Fruit fly (Drosophila melanogaster) whole organism, prepupa: Measurements from ENCODE around the gene CG7920.
A peak's percentile ranks its signal among the peaks of the same experiment; 100 is the strongest.

Experiments
- Blimp-1 ChIP-seq: fragments of 200-800 bp; sonication (Bioruptor generic); optimal IDR thresholded peaks from 3 replicates; lab custom pipeline; 2017; ENCODE audit warnings: missing biosample characterization, missing genetic modification characterization, mild to moderate bottlenecking, moderate library complexity, missing genetic modification reagents
- CG10631 ChIP-seq: fragments of 200-800 bp; sonication (Bioruptor generic); optimal IDR thresholded peaks from 2 replicates; lab custom pipeline; 2016; ENCODE audit warnings: missing biosample characterization, missing genetic modification characterization
- CG11294 ChIP-seq: fragments of 200-800 bp; sonication (Bioruptor generic); IDR thresholded peaks from 2 replicates; pipeline ENCODE4 v1.3.6; 2022; ENCODE audit warnings: missing biosample characterization, missing genetic modification characterization
- CG11762 ChIP-seq: fragments of 200-800 bp; sonication (Bioruptor generic); optimal IDR thresholded peaks from 3 replicates; lab custom pipeline; 2016; ENCODE audit warnings: missing biosample characterization, missing genetic modification characterization; ENCODE audit not compliant: insufficient read depth
- CG15336 ChIP-seq: fragments of 200-800 bp; sonication (Bioruptor generic); IDR thresholded peaks from 2 replicates; pipeline ENCODE4 v1.3.6; 2022; ENCODE audit warnings: missing biosample characterization, missing genetic modification characterization
- CG1621 ChIP-seq: fragments of 200-800 bp; sonication (Bioruptor generic); optimal IDR thresholded peaks from 3 replicates; lab custom pipeline; 2018; ENCODE audit warnings: missing biosample characterization, mild to moderate bottlenecking, missing genetic modification characterization
- CG16779 ChIP-seq: fragments of 200-800 bp; sonication (Bioruptor generic); optimal IDR thresholded peaks from 3 replicates; lab custom pipeline; 2017; ENCODE audit warnings: missing biosample characterization, mild to moderate bottlenecking, missing genetic modification characterization
- CG3032 ChIP-seq: fragments of 200-800 bp; optimal IDR thresholded peaks from 2 replicates; lab custom pipeline; 2019; ENCODE audit warnings: missing biosample characterization, mild to moderate bottlenecking, missing genetic modification characterization, moderate library complexity
- CG31627 ChIP-seq: fragments of 200-800 bp; sonication (Bioruptor generic); optimal IDR thresholded peaks from 3 replicates; lab custom pipeline; 2016; ENCODE audit warnings: missing biosample characterization, missing genetic modification characterization
- CG32006 ChIP-seq: fragments of 200-800 bp; sonication (Bioruptor generic); optimal IDR thresholded peaks from 3 replicates; lab custom pipeline; 2017; ENCODE audit warnings: missing biosample characterization, mild to moderate bottlenecking, missing genetic modification characterization
- CG34406 ChIP-seq: fragments of 200-800 bp; sonication (Bioruptor generic); optimal IDR thresholded peaks from 3 replicates; lab custom pipeline; 2016; ENCODE audit warnings: missing biosample characterization, missing genetic modification characterization
- CG3919 ChIP-seq: fragments of 200-800 bp; sonication (Bioruptor generic); optimal IDR thresholded peaks from 3 replicates; lab custom pipeline; 2016; ENCODE audit warnings: missing biosample characterization, missing genetic modification characterization
- CG6163 ChIP-seq: fragments of 200-800 bp; sonication (Bioruptor generic); IDR thresholded peaks from 3 replicates; pipeline ENCODE4 v1.3.6; 2022; ENCODE audit warnings: missing biosample characterization, missing genetic modification characterization
- CG6276 ChIP-seq: fragments of 200-800 bp; sonication (Bioruptor generic); optimal IDR thresholded peaks from 2 replicates; lab custom pipeline; 2017; ENCODE audit warnings: missing biosample characterization, mild to moderate bottlenecking, missing genetic modification characterization
- CG6792 ChIP-seq: fragments of 200-800 bp; sonication (Bioruptor generic); optimal IDR thresholded peaks from 3 replicates; lab custom pipeline; 2016; ENCODE audit warnings: missing biosample characterization, missing genetic modification characterization
- CG6808 ChIP-seq: fragments of 200-800 bp; sonication (Bioruptor generic); optimal IDR thresholded peaks from 3 replicates; lab custom pipeline; 2017; ENCODE audit warnings: missing biosample characterization, missing genetic modification characterization, mild to moderate bottlenecking, moderate library complexity, missing genetic modification reagents
- CG6854 ChIP-seq: fragments of 200-800 bp; sonication (Bioruptor generic); optimal IDR thresholded peaks from 2 replicates; lab custom pipeline; 2017; ENCODE audit warnings: missing biosample characterization, mild to moderate bottlenecking, missing genetic modification characterization
- CG7368 ChIP-seq: fragments of 200-800 bp; sonication (Bioruptor generic); optimal IDR thresholded peaks from 3 replicates; lab custom pipeline; 2016; ENCODE audit warnings: missing biosample characterization, missing genetic modification characterization
- CG8119 ChIP-seq: fragments of 200-800 bp; sonication (Bioruptor generic); IDR thresholded peaks from 3 replicates; pipeline ENCODE4 v1.3.6; 2022; ENCODE audit warnings: missing biosample characterization, missing genetic modification characterization
- CG8319 ChIP-seq: fragments of 200-800 bp; sonication (Bioruptor generic); optimal IDR thresholded peaks from 3 replicates; lab custom pipeline; 2016; ENCODE audit warnings: missing biosample characterization, missing genetic modification characterization
- CG8632 ChIP-seq: fragments of 200-800 bp; sonication (Bioruptor generic); optimal IDR thresholded peaks from 3 replicates; lab custom pipeline; 2016; ENCODE audit warnings: missing biosample characterization, missing genetic modification characterization
- Eip75B ChIP-seq: fragments of 200-800 bp; sonication (Bioruptor generic); optimal IDR thresholded peaks from 3 replicates; lab custom pipeline; 2016; ENCODE audit warnings: missing biosample characterization, missing genetic modification characterization
- Eip78C ChIP-seq: fragments of 200-800 bp; sonication (Bioruptor generic); peaks from one replicate; lab custom pipeline; 2016; ENCODE audit warnings: missing biosample characterization, missing genetic modification characterization
- Eip93F ChIP-seq: fragments of 200-800 bp; sonication (Bioruptor generic); optimal IDR thresholded peaks from 2 replicates; lab custom pipeline; 2016; ENCODE audit warnings: missing biosample characterization, mild to moderate bottlenecking, missing genetic modification characterization
- Ets21C ChIP-seq: fragments of 200-800 bp; sonication (Bioruptor generic); optimal IDR thresholded peaks from 3 replicates; lab custom pipeline; 2016; ENCODE audit warnings: missing biosample characterization, missing genetic modification characterization
- Ets96B ChIP-seq: fragments of 200-800 bp; optimal IDR thresholded peaks from 2 replicates; lab custom pipeline; 2019; ENCODE audit warnings: missing biosample characterization, mild to moderate bottlenecking, missing genetic modification characterization, moderate library complexity
- Gug ChIP-seq: fragments of 200-800 bp; sonication (Bioruptor generic); IDR thresholded peaks from 2 replicates; pipeline ENCODE4 v1.3.6; 2022; ENCODE audit warnings: missing biosample characterization, missing genetic modification characterization
- Hr39 ChIP-seq: fragments of 200-800 bp; sonication (Bioruptor generic); optimal IDR thresholded peaks from 2 replicates; lab custom pipeline; 2016; ENCODE audit warnings: missing biosample characterization, missing genetic modification characterization
- OdsH ChIP-seq: fragments of 200-800 bp; sonication (Bioruptor generic); optimal IDR thresholded peaks from 3 replicates; lab custom pipeline; 2016; ENCODE audit warnings: missing biosample characterization, missing genetic modification characterization
- Smox ChIP-seq: fragments of 200-800 bp; sonication (Bioruptor generic); optimal IDR thresholded peaks from 3 replicates; lab custom pipeline; 2016; ENCODE audit warnings: missing biosample characterization, missing genetic modification characterization
- Sox102F ChIP-seq: fragments of 200-800 bp; sonication (Bioruptor generic); optimal IDR thresholded peaks from 2 replicates; lab custom pipeline; 2016; ENCODE audit warnings: missing biosample characterization, mild to moderate bottlenecking, missing genetic modification characterization
- Sox14 ChIP-seq: fragments of 200-800 bp; sonication (Bioruptor generic); optimal IDR thresholded peaks from 3 replicates; lab custom pipeline; 2016; ENCODE audit warnings: missing biosample characterization, missing genetic modification characterization
- achi ChIP-seq: fragments of 200-800 bp; sonication (Bioruptor generic); optimal IDR thresholded peaks from 3 replicates; lab custom pipeline; 2016; ENCODE audit warnings: missing biosample characterization, missing genetic modification characterization
- acj6 ChIP-seq: fragments of 200-800 bp; sonication (Bioruptor generic); optimal IDR thresholded peaks from 3 replicates; lab custom pipeline; 2016; ENCODE audit warnings: missing biosample characterization, missing genetic modification characterization
- dac ChIP-seq: fragments of 200-800 bp; sonication (Bioruptor generic); optimal IDR thresholded peaks from 2 replicates; lab custom pipeline; 2017; ENCODE audit warnings: missing biosample characterization, mild to moderate bottlenecking, missing genetic modification characterization
- dsx ChIP-seq: fragments of 200-800 bp; optimal IDR thresholded peaks from 3 replicates; lab custom pipeline; 2019; ENCODE audit warnings: missing biosample characterization, mild to moderate bottlenecking, missing genetic modification characterization, moderate library complexity; ENCODE audit not compliant: poor library complexity, severe bottlenecking
- eg ChIP-seq: fragments of 200-800 bp; sonication (Bioruptor generic); IDR thresholded peaks from 3 replicates; pipeline ENCODE4 v1.3.6; 2022; ENCODE audit warnings: missing biosample characterization, missing genetic modification characterization
- esn ChIP-seq: fragments of 200-800 bp; sonication (Bioruptor generic); optimal IDR thresholded peaks from 2 replicates; lab custom pipeline; 2016; ENCODE audit warnings: missing biosample characterization, mild to moderate bottlenecking, missing genetic modification characterization, moderate library complexity
- fd85E ChIP-seq: fragments of 200-800 bp; sonication (Bioruptor generic); optimal IDR thresholded peaks from 3 replicates; lab custom pipeline; 2016; ENCODE audit warnings: missing biosample characterization, missing genetic modification characterization
- fkh ChIP-seq: fragments of 200-800 bp; sonication (Bioruptor generic); optimal IDR thresholded peaks from 3 replicates; lab custom pipeline; 2017; ENCODE audit warnings: missing biosample characterization, mild to moderate bottlenecking, missing genetic modification characterization, moderate library complexity
- lz ChIP-seq: fragments of 200-800 bp; sonication (Bioruptor generic); optimal IDR thresholded peaks from 3 replicates; lab custom pipeline; 2016; ENCODE audit warnings: missing biosample characterization, missing genetic modification characterization
- net ChIP-seq: fragments of 200-800 bp; sonication (Bioruptor generic); optimal IDR thresholded peaks from 3 replicates; lab custom pipeline; 2016; ENCODE audit warnings: missing biosample characterization, missing genetic modification characterization
- pdm3 ChIP-seq: fragments of 200-800 bp; sonication (Bioruptor generic); optimal IDR thresholded peaks from 3 replicates; lab custom pipeline; 2016; ENCODE audit warnings: missing biosample characterization, missing genetic modification characterization
- salr ChIP-seq, 2 experiments: fragments of 200-800 bp; sonication (Bioruptor generic); optimal IDR thresholded peaks; 3 replicates each; lab custom pipeline; 2016 to 2018; ENCODE audit warnings: missing biosample characterization in 2 of 2, missing genetic modification characterization in 2 of 2, mild to moderate bottlenecking in 1 of 2
- spab ChIP-seq: fragments of 200-800 bp; sonication (Bioruptor generic); optimal IDR thresholded peaks from 2 replicates; lab custom pipeline; 2017; ENCODE audit warnings: missing biosample characterization, mild to moderate bottlenecking, missing genetic modification characterization, missing genetic modification reagents
- ss ChIP-seq, 2 experiments: fragments of 200-800 bp; sonication (Bioruptor generic); optimal IDR thresholded peaks; 2 replicates in 1 of 2; 3 replicates in 1 of 2; lab custom pipeline; 2017 to 2018; ENCODE audit warnings: mild to moderate bottlenecking in 2 of 2, missing biosample characterization in 2 of 2, missing genetic modification characterization in 2 of 2, moderate library complexity in 1 of 2
- svp ChIP-seq: fragments of 200-800 bp; sonication (Bioruptor generic); peaks from one replicate; lab custom pipeline; 2016; ENCODE audit warnings: missing biosample characterization, missing genetic modification characterization
- topi ChIP-seq: fragments of 200-800 bp; sonication (Bioruptor generic); optimal IDR thresholded peaks from 3 replicates; lab custom pipeline; 2016; ENCODE audit warnings: missing biosample characterization, missing genetic modification characterization
- vri ChIP-seq: fragments of 200-800 bp; sonication (Bioruptor generic); optimal IDR thresholded peaks from 3 replicates; lab custom pipeline; 2016; ENCODE audit warnings: missing biosample characterization, mild to moderate bottlenecking, missing genetic modification characterization

CG7920 gene

dm6 chr3R:29983073-29983544, 32.0 kb downstream of the CG7920 start, which contains the start of gene CG7896 (continued):
- TF ChIP-seq Gug = peak; percentile 80
- TF ChIP-seq CG8632 (GFP tag; lab: Kevin White, UChicago) = peak; percentile 81
- TF ChIP-seq CG6854 (GFP tag; lab: Kevin White, UChicago) = peak; percentile 67
- TF ChIP-seq pdm3 (GFP tag; lab: Kevin White, UChicago) = peak; percentile 70
- TF ChIP-seq CG11294 (GFP tag; lab: Robert Waterston, UW) = peak; percentile 80
- TF ChIP-seq CG3919 (GFP tag; lab: Kevin White, UChicago) = peak; percentile 83
- peak; percentile 18 to 72 for TF ChIP-seq salr (GFP tag; optimal IDR thresholded peaks at IDR 0.05; lab: Kevin White, UChicago)
- TF ChIP-seq fkh = peak; percentile 12
- peak; percentile 34 for TF ChIP-seq fd85E
- TF ChIP-seq eg = peak; percentile 88
- peak; percentile 86 for TF ChIP-seq CG34406 (GFP tag; lab: Kevin White, UChicago)
- TF ChIP-seq Smox = peak; percentile 81
- peak; percentile 67 for TF ChIP-seq dac (GFP tag; lab: Kevin White, UChicago)
- peak; percentile 74 for TF ChIP-seq CG7368 (GFP tag; lab: Kevin White, UChicago)
- peak; percentile 87 for TF ChIP-seq CG6792
- peak; percentile 87 for TF ChIP-seq achi (GFP tag; lab: Kevin White, UChicago)
- peak; percentile 84 for TF ChIP-seq acj6 (GFP tag; lab: Kevin White, UChicago)
- TF ChIP-seq vri = peak; percentile 72
- peak; percentile 33 for TF ChIP-seq Eip93F
- TF ChIP-seq CG3032 (tag; lab: Kevin White, UChicago) = peak; percentile 87
- TF ChIP-seq CG32006 (GFP tag; lab: Kevin White, UChicago) = peak; percentile 91
- TF ChIP-seq esn (GFP tag; lab: Kevin White, UChicago) = peak; percentile 90

dm6 chr3R:29982027-29982426, 33.1 kb downstream of the CG7920 start:
- TF ChIP-seq topi (GFP tag; lab: Kevin White, UChicago) = no peak
- TF ChIP-seq CG8319 (GFP tag; lab: Kevin White, UChicago) = no peak
- TF ChIP-seq CG3919 (GFP tag; lab: Kevin White, UChicago) = peak; percentile 30
- TF ChIP-seq Eip75B = no peak
- TF ChIP-seq pdm3 (GFP tag; lab: Kevin White, UChicago) = peak; percentile 10
- no peak for TF ChIP-seq Sox102F (GFP tag; lab: Kevin White, UChicago)
- TF ChIP-seq CG10631 (GFP tag; lab: Kevin White, UChicago) = peak; percentile 24
- no peak for TF ChIP-seq CG31627 (GFP tag; lab: Kevin White, UChicago)
- TF ChIP-seq Ets21C = no peak
- TF ChIP-seq acj6 (GFP tag; lab: Kevin White, UChicago) = peak; percentile 44
- TF ChIP-seq CG1621 = no peak
- TF ChIP-seq OdsH (GFP tag; lab: Kevin White, UChicago) = peak; percentile 37
- no peak for TF ChIP-seq CG16779 (tag; lab: Kevin White, UChicago)
- no peak for TF ChIP-seq CG6792
- no peak for TF ChIP-seq spab (GFP tag; lab: Kevin White, UChicago)
- peak; percentile 84 for TF ChIP-seq CG6163 (GFP tag; lab: Robert Waterston, UW)
- TF ChIP-seq Hr39 (GFP tag; lab: Kevin White, UChicago) = peak; percentile 24
- no peak for TF ChIP-seq Blimp-1 (GFP tag; lab: Kevin White, UChicago)
- no peak for TF ChIP-seq CG6808
- no peak for TF ChIP-seq svp (GFP tag; lab: Kevin White, UChicago)
- peak; percentile 73 for TF ChIP-seq dac (GFP tag; lab: Kevin White, UChicago)
- TF ChIP-seq CG11762 (GFP tag; lab: Kevin White, UChicago) = no peak
- no peak for TF ChIP-seq Ets96B
- peak; percentile 84 for TF ChIP-seq CG32006 (GFP tag; lab: Kevin White, UChicago)
- peak; percentile 83 for TF ChIP-seq CG8119 (GFP tag; lab: Robert Waterston, UW)
- peak; percentile 60 for TF ChIP-seq Eip78C
- no peak for TF ChIP-seq Eip93F
- TF ChIP-seq lz (GFP tag; lab: Kevin White, UChicago) = no peak
- peak; percentile 62 for TF ChIP-seq Gug
- TF ChIP-seq net = no peak
- TF ChIP-seq Smox = no peak
- no peak for TF ChIP-seq CG6854 (GFP tag; lab: Kevin White, UChicago)
- TF ChIP-seq vri = no peak
- TF ChIP-seq ss (GFP tag; optimal IDR thresholded peaks at IDR 0.05; lab: Kevin White, UChicago) = no peak
- peak; percentile 87 for TF ChIP-seq CG15336
- TF ChIP-seq CG6276 (GFP tag; lab: Kevin White, UChicago) = peak; percentile 2
- TF ChIP-seq dsx (GFP tag; lab: Kevin White, UChicago) = no peak
- no peak for TF ChIP-seq CG7368 (GFP tag; lab: Kevin White, UChicago)
- peak; percentile 23 for TF ChIP-seq Sox14 (GFP tag; lab: Kevin White, UChicago)
- TF ChIP-seq eg = peak; percentile 89
